Fruit fly (Drosophila melanogaster) whole organism, embryonic: ENCODE data around the gene CG15629.

Experiments used
- ATbp ChIP-seq: fragments of 200-800 bp; sonication (Bioruptor generic); optimal IDR thresholded peaks from 2 replicates; lab custom pipeline; 2017; ENCODE audit warnings: missing biosample characterization, mild to moderate bottlenecking, missing genetic modification characterization, missing genetic modification reagents
- Antp ChIP-seq: fragments of 200-800 bp; sonication (Bioruptor generic); optimal IDR thresholded peaks from 3 replicates; lab custom pipeline; 2016; ENCODE audit warnings: missing biosample characterization, missing genetic modification characterization
- Bteb2 ChIP-seq: fragments of 200-800 bp; sonication (Bioruptor generic); optimal IDR thresholded peaks from 2 replicates; lab custom pipeline; 2016; ENCODE audit warnings: missing biosample characterization, missing genetic modification characterization
- CG10654 ChIP-seq: fragments of 200-800 bp; sonication (Bioruptor generic); optimal IDR thresholded peaks from 2 replicates; lab custom pipeline; 2016; ENCODE audit warnings: missing biosample characterization, missing genetic modification characterization
- CG12744 ChIP-seq: fragments of 200-800 bp; sonication (Bioruptor generic); optimal IDR thresholded peaks from 2 replicates; lab custom pipeline; 2016; ENCODE audit warnings: missing biosample characterization, missing genetic modification characterization
- CG13624 ChIP-seq: fragments of 200-800 bp; sonication (Bioruptor generic); optimal IDR thresholded peaks from 2 replicates; lab custom pipeline; 2016; ENCODE audit warnings: missing biosample characterization, missing genetic modification characterization
- CG13775 ChIP-seq: fragments of 200-800 bp; sonication (Bioruptor generic); optimal IDR thresholded peaks from 3 replicates; lab custom pipeline; 2017; ENCODE audit warnings: missing biosample characterization, mild to moderate bottlenecking, missing genetic modification characterization
- CG14667 ChIP-seq: fragments of 200-800 bp; sonication (Bioruptor generic); IDR thresholded peaks from 2 replicates; pipeline ENCODE4 v1.3.6; 2022; ENCODE audit warnings: missing biosample characterization, missing genetic modification characterization
- CG15011 ChIP-seq: fragments of 200-800 bp; sonication (Bioruptor generic); optimal IDR thresholded peaks from 3 replicates; lab custom pipeline; 2018; ENCODE audit warnings: missing biosample characterization, mild to moderate bottlenecking, missing genetic modification characterization
- CG1529 ChIP-seq: fragments of 200-800 bp; sonication (Bioruptor generic); optimal IDR thresholded peaks from 3 replicates; lab custom pipeline; 2018; ENCODE audit warnings: missing biosample characterization, missing genetic modification characterization
- CG16815 ChIP-seq: fragments of 200-800 bp; sonication (Bioruptor generic); optimal IDR thresholded peaks from 3 replicates; lab custom pipeline; 2017; ENCODE audit warnings: missing biosample characterization, mild to moderate bottlenecking, missing genetic modification characterization
- CG18476 ChIP-seq: fragments of 200-800 bp; sonication (Bioruptor generic); optimal IDR thresholded peaks from 2 replicates; lab custom pipeline; 2016; ENCODE audit warnings: missing biosample characterization, mild to moderate bottlenecking, missing genetic modification characterization
- CG18764 ChIP-seq: fragments of 200-800 bp; sonication (Bioruptor generic); optimal IDR thresholded peaks from 3 replicates; lab custom pipeline; 2016; ENCODE audit warnings: missing biosample characterization, missing genetic modification characterization
- CG3281 ChIP-seq: fragments of 200-800 bp; sonication (Bioruptor generic); optimal IDR thresholded peaks from 3 replicates; lab custom pipeline; 2017; ENCODE audit warnings: missing biosample characterization, mild to moderate bottlenecking, missing genetic modification characterization
- CG4707 ChIP-seq: fragments of 200-800 bp; sonication (Bioruptor generic); optimal IDR thresholded peaks from 2 replicates; lab custom pipeline; 2018; ENCODE audit warnings: missing biosample characterization, mild to moderate bottlenecking, missing genetic modification characterization, moderate library complexity
- CG6175 ChIP-seq: fragments of 200-800 bp; sonication (Bioruptor generic); IDR thresholded peaks from 3 replicates; pipeline ENCODE4 v1.3.6; 2022; ENCODE audit warnings: missing biosample characterization, missing genetic modification characterization
- CG7839 ChIP-seq: fragments of 200-800 bp; sonication (Bioruptor generic); optimal IDR thresholded peaks from 3 replicates; lab custom pipeline; 2018; ENCODE audit warnings: missing biosample characterization, mild to moderate bottlenecking, missing genetic modification characterization, moderate library complexity
- CG7963 ChIP-seq: fragments of 200-800 bp; sonication (Bioruptor generic); IDR thresholded peaks from 3 replicates; pipeline ENCODE4 v1.3.6; 2022; ENCODE audit warnings: missing biosample characterization, missing genetic modification characterization; ENCODE audit not compliant: partially characterized antibody
- CG8290 ChIP-seq, 3 experiments: fragments of 200-800 bp; sonication (Bioruptor generic); optimal IDR thresholded peaks; 2 replicates each; lab custom pipeline; 2016 to 2019; ENCODE audit warnings: missing biosample characterization in 3 of 3, missing genetic modification characterization in 3 of 3, mild to moderate bottlenecking in 2 of 3, moderate library complexity in 1 of 3
- CG9609 ChIP-seq: fragments of 200-800 bp; sonication (Bioruptor generic); optimal IDR thresholded peaks from 3 replicates; lab custom pipeline; 2016; ENCODE audit warnings: missing biosample characterization, missing genetic modification characterization
- CHES-1-like ChIP-seq: fragments of 200-800 bp; sonication (Bioruptor generic); optimal IDR thresholded peaks from 2 replicates; lab custom pipeline; 2016; ENCODE audit warnings: missing biosample characterization, missing genetic modification characterization
- D19B ChIP-seq: fragments of 200-800 bp; sonication (Bioruptor generic); optimal IDR thresholded peaks from 2 replicates; lab custom pipeline; 2017; ENCODE audit warnings: missing biosample characterization, mild to moderate bottlenecking, missing genetic modification characterization
- Dek ChIP-seq: fragments of 200-800 bp; sonication (Bioruptor generic); optimal IDR thresholded peaks from 3 replicates; lab custom pipeline; 2019; ENCODE audit warnings: missing biosample characterization, mild to moderate bottlenecking, missing genetic modification characterization, moderate library complexity
- Doc3 ChIP-seq: fragments of 200-800 bp; sonication (Bioruptor generic); IDR thresholded peaks from 3 replicates; pipeline ENCODE4 v1.3.6; 2022; ENCODE audit warnings: missing biosample characterization, missing genetic modification characterization; ENCODE audit not compliant: partially characterized antibody
- Ets97D ChIP-seq: fragments of 200-800 bp; sonication (Bioruptor generic); optimal IDR thresholded peaks from 3 replicates; lab custom pipeline; 2016; ENCODE audit warnings: missing biosample characterization, missing genetic modification characterization
- Fer1 ChIP-seq: fragments of 200-800 bp; sonication (Bioruptor generic); optimal IDR thresholded peaks from 2 replicates; lab custom pipeline; 2017; ENCODE audit warnings: missing biosample characterization, mild to moderate bottlenecking, missing genetic modification characterization
- Hand ChIP-seq: fragments of 200-800 bp; sonication (Bioruptor generic); optimal IDR thresholded peaks from 2 replicates; lab custom pipeline; 2017; ENCODE audit warnings: mild to moderate bottlenecking, missing biosample characterization, missing genetic modification reagents, missing genetic modification characterization
- Rfx ChIP-seq: fragments of 200-800 bp; sonication (Bioruptor generic); IDR thresholded peaks from 2 replicates; pipeline ENCODE4 v1.3.6; 2022; ENCODE audit warnings: missing biosample characterization, missing genetic modification characterization
- Spps ChIP-seq: fragments of 200-800 bp; sonication (Bioruptor generic); optimal IDR thresholded peaks from 2 replicates; lab custom pipeline; 2018; ENCODE audit warnings: missing biosample characterization, mild to moderate bottlenecking, missing genetic modification characterization
- Xrp1 ChIP-seq: fragments of 200-800 bp; sonication (Bioruptor generic); IDR thresholded peaks from 2 replicates; pipeline ENCODE4 v1.3.6; 2022; ENCODE audit warnings: missing biosample characterization, missing genetic modification characterization
- amos ChIP-seq: fragments of 200-800 bp; sonication (Bioruptor generic); IDR thresholded peaks from 2 replicates; pipeline ENCODE4 v1.3.6; 2022; ENCODE audit warnings: missing biosample characterization, missing genetic modification characterization; ENCODE audit not compliant: partially characterized antibody
- az2 ChIP-seq: fragments of 200-800 bp; sonication (Bioruptor generic); optimal IDR thresholded peaks from 3 replicates; lab custom pipeline; 2016; ENCODE audit warnings: missing biosample characterization, missing genetic modification characterization
- bbx ChIP-seq: fragments of 200-800 bp; sonication (Bioruptor generic); IDR thresholded peaks from 2 replicates; pipeline ENCODE4 v1.3.6; 2022; ENCODE audit warnings: missing biosample characterization, missing genetic modification characterization; ENCODE audit not compliant: partially characterized antibody
- cas ChIP-seq: fragments of 200-800 bp; sonication (Bioruptor generic); IDR thresholded peaks from 2 replicates; pipeline ENCODE4 v1.3.6; 2022; ENCODE audit warnings: missing biosample characterization, missing genetic modification characterization
- corto ChIP-seq: fragments of 200-800 bp; sonication (Bioruptor generic); optimal IDR thresholded peaks from 2 replicates; lab custom pipeline; 2016; ENCODE audit warnings: missing biosample characterization, mild to moderate bottlenecking, missing genetic modification characterization, moderate library complexity
- crp ChIP-seq, 2 experiments: fragments of 200-800 bp; sonication (Bioruptor generic); optimal IDR thresholded peaks; 2 replicates in 1 of 2; 3 replicates in 1 of 2; lab custom pipeline; 2017; ENCODE audit warnings: missing biosample characterization in 2 of 2, missing genetic modification characterization in 2 of 2, mild to moderate bottlenecking in 1 of 2, moderate library complexity in 1 of 2
- danr ChIP-seq: fragments of 200-800 bp; sonication (Bioruptor generic); IDR thresholded peaks from 2 replicates; pipeline ENCODE4 v1.3.6; 2022; ENCODE audit warnings: missing biosample characterization, missing genetic modification characterization
- dpn ChIP-seq, 2 experiments: fragments of 200-800 bp; sonication (Bioruptor generic); optimal IDR thresholded peaks; 3 replicates each; lab custom pipeline; 2016; ENCODE audit warnings: missing biosample characterization in 2 of 2, missing genetic modification characterization in 2 of 2
- fd102C ChIP-seq: fragments of 200-800 bp; sonication (Bioruptor generic); optimal IDR thresholded peaks from 2 replicates; lab custom pipeline; 2018; ENCODE audit warnings: missing biosample characterization, mild to moderate bottlenecking, missing genetic modification characterization, moderate library complexity
- nau ChIP-seq: fragments of 200-800 bp; sonication (Bioruptor generic); optimal IDR thresholded peaks from 3 replicates; lab custom pipeline; 2017; ENCODE audit warnings: missing biosample characterization, mild to moderate bottlenecking, missing genetic modification characterization, missing genetic modification reagents
- pita ChIP-seq: fragments of 200-800 bp; sonication (Bioruptor generic); optimal IDR thresholded peaks from 2 replicates; lab custom pipeline; 2017; ENCODE audit warnings: missing biosample characterization, mild to moderate bottlenecking, missing genetic modification characterization
- pnt ChIP-seq: fragments of 200-800 bp; sonication (Bioruptor generic); optimal IDR thresholded peaks from 3 replicates; lab custom pipeline; 2016; ENCODE audit warnings: missing biosample characterization, missing genetic modification characterization
- pros ChIP-seq: fragments of 200-800 bp; sonication (Bioruptor generic); optimal IDR thresholded peaks from 3 replicates; lab custom pipeline; 2019; ENCODE audit warnings: missing biosample characterization, mild to moderate bottlenecking, missing genetic modification characterization, moderate library complexity
- schlank ChIP-seq: fragments of 200-800 bp; sonication (Bioruptor generic); optimal IDR thresholded peaks from 2 replicates; lab custom pipeline; 2018; ENCODE audit warnings: missing biosample characterization, mild to moderate bottlenecking, missing genetic modification characterization
- tin ChIP-seq: fragments of 200-800 bp; sonication (Bioruptor generic); optimal IDR thresholded peaks from 3 replicates; lab custom pipeline; 2016; ENCODE audit warnings: missing biosample characterization, missing genetic modification characterization
- tio ChIP-seq: fragments of 200-800 bp; sonication (Bioruptor generic); optimal IDR thresholded peaks from 2 replicates; lab custom pipeline; 2017; ENCODE audit warnings: missing biosample characterization, missing genetic modification characterization, inconsistent platforms
- vnd ChIP-seq: fragments of 200-800 bp; sonication (Bioruptor generic); IDR thresholded peaks from 3 replicates; pipeline ENCODE4 v1.3.6; 2022; ENCODE audit warnings: missing biosample characterization, missing genetic modification characterization; ENCODE audit not compliant: partially characterized antibody
- wor ChIP-seq: fragments of 200-800 bp; sonication (Bioruptor generic); IDR thresholded peaks from 2 replicates; pipeline ENCODE4 v1.3.6; 2022; ENCODE audit warnings: missing biosample characterization, missing genetic modification characterization
- zen ChIP-seq: fragments of 200-800 bp; sonication (Bioruptor generic); optimal IDR thresholded peaks from 3 replicates; lab custom pipeline; 2018; ENCODE audit warnings: missing biosample characterization, mild to moderate bottlenecking, missing genetic modification characterization, moderate library complexity

The CG15629 gene

dm6 chr2L:4810044-4810609 lies 2.7 kb upstream of the CG15629 start (continued):
- TF ChIP-seq CG8290 (GFP tag; optimal IDR thresholded peaks at IDR 0.05; lab: Kevin White, UChicago): peak; percentile 54
- peak; percentile 14 to 76 for TF ChIP-seq CG8290 (tag; optimal IDR thresholded peaks at IDR 0.05; lab: Kevin White, UChicago)
- TF ChIP-seq Ets97D (GFP tag; lab: Kevin White, UChicago): peak; percentile 39
- TF ChIP-seq Doc3 (GFP tag; lab: Robert Waterston, UW): no peak
- peak; percentile 44 for TF ChIP-seq CG13624 (GFP tag; lab: Kevin White, UChicago)
- no peak for TF ChIP-seq CG18764 (GFP tag; lab: Kevin White, UChicago)
- no peak for TF ChIP-seq CG9609 (GFP tag; lab: Kevin White, UChicago)
- TF ChIP-seq Fer1: peak; percentile 15
- TF ChIP-seq bbx (GFP tag; lab: Robert Waterston, UW): peak; percentile 52
- TF ChIP-seq tin (GFP tag; lab: Kevin White, UChicago): no peak
- TF ChIP-seq schlank (tag; lab: Kevin White, UChicago): no peak
- no peak for TF ChIP-seq vnd (GFP tag; lab: Robert Waterston, UW)
- no peak for TF ChIP-seq CG10654 (GFP tag; lab: Kevin White, UChicago)
- no peak for TF ChIP-seq CG6175 (GFP tag; lab: Robert Waterston, UW)
- no peak for TF ChIP-seq CG15011 (GFP tag; lab: Kevin White, UChicago)
- TF ChIP-seq Antp: no peak
- 0 out of 3 replicates have a peak, but pooled peaks have one; percentile 5 for TF ChIP-seq CG7963 (GFP tag; lab: Robert Waterston, UW)
- TF ChIP-seq Rfx (GFP tag; lab: Robert Waterston, UW): peak; percentile 73
- peak; percentile 48 for TF ChIP-seq Xrp1 (GFP tag; lab: Robert Waterston, UW)
- no peak for TF ChIP-seq wor
- peak; percentile 60 for TF ChIP-seq Dek
- TF ChIP-seq CG7839: peak; percentile 53
- no peak for TF ChIP-seq CG3281
- no peak for TF ChIP-seq CG13775 (GFP tag; lab: Kevin White, UChicago)
- TF ChIP-seq CG12744 (GFP tag; lab: Kevin White, UChicago): peak; percentile 37
- peak in 1 of 2 experiments; percentile 48 for TF ChIP-seq crp (GFP tag; optimal IDR thresholded peaks at IDR 0.05; lab: Kevin White, UChicago)
- peak; percentile 50; the same call in 1 of the 2 replicates for TF ChIP-seq amos (GFP tag; lab: Robert Waterston, UW)
- no peak for TF ChIP-seq CG18476 (GFP tag; lab: Kevin White, UChicago)
- TF ChIP-seq CHES-1-like (GFP tag; lab: Kevin White, UChicago): peak; percentile 70
- no peak for TF ChIP-seq danr (GFP tag; lab: Robert Waterston, UW)
- no peak for TF ChIP-seq ATbp
- no peak for TF ChIP-seq corto (GFP tag; lab: Kevin White, UChicago)
- TF ChIP-seq pita: peak; percentile 61
- peak; percentile 20 for TF ChIP-seq CG4707 (GFP tag; lab: Kevin White, UChicago)
- TF ChIP-seq CG14667: no peak
- no peak for TF ChIP-seq CG16815 (GFP tag; lab: Kevin White, UChicago)
- no peak for TF ChIP-seq tio (GFP tag; lab: Kevin White, UChicago)
- TF ChIP-seq pnt (GFP tag; lab: Kevin White, UChicago): no peak
- no peak for TF ChIP-seq nau (GFP tag; lab: Kevin White, UChicago)
- no peak for TF ChIP-seq Hand (GFP tag; lab: Kevin White, UChicago)
- TF ChIP-seq Bteb2: peak; percentile 21
- TF ChIP-seq D19B (GFP tag; lab: Kevin White, UChicago): no peak
- TF ChIP-seq az2 (GFP tag; lab: Kevin White, UChicago): peak; percentile 39
- no peak for TF ChIP-seq cas (GFP tag; lab: Robert Waterston, UW)
- peak; percentile 8 for TF ChIP-seq Spps
- no peak for TF ChIP-seq fd102C (GFP tag; lab: Kevin White, UChicago)
- peak; percentile 8 to 64 for TF ChIP-seq dpn (GFP tag; optimal IDR thresholded peaks at IDR 0.05; lab: Kevin White, UChicago)
- no peak for TF ChIP-seq CG1529 (GFP tag; lab: Kevin White, UChicago)
- peak; percentile 42 for TF ChIP-seq pros (GFP tag; lab: Kevin White, UChicago)
- no peak for TF ChIP-seq zen (tag; lab: Kevin White, UChicago)
